Worm (Caenorhabditis elegans): Measurements from ENCODE around the gene ccz-1.

DNA sequence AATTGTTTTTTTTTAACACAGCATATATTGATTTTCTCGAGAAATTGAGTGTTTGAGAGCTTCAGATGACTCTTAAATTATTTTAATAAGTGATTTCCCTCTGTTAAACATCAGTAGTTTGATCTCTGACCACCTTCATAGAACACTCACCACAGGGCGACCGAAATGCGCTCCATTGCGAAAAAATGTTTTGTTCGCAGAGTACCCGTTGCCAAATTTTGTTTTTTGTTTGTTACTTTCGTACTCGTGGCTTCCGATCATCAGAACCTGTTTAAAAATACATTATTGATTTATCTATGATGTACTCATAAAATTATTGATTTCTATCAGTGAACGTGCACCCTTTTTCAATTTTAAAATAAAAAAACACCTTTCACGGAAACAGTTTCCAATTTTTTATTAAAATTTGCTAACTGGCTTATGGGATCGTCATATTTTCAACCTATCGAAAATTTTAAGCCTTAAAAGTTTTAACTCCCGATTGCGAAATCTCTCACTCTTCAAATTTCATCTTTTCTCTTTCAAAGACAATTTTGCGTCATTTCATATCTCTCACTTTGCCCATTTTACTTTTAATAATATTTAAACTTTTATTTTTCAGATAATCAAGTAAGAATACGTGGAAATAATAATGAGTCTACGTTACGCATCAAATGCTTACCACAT lies 17.9 kb upstream of the ccz-1 start, which contains the start of gene letm-1:
- no peak for TF ChIP-seq ama-1 (optimal IDR thresholded peaks at IDR 0.05)
- TF ChIP-seq sea-1 (GFP tag; conservative IDR thresholded peaks at IDR 0.05): no peak
- no peak for TF ChIP-seq flt-1 (GFP tag; IDR thresholded peaks at IDR 0.05)
- no peak for TF ChIP-seq tbx-11 (GFP tag; IDR thresholded peaks at IDR 0.05)
- TF ChIP-seq aly-1 (tag; optimal IDR thresholded peaks at IDR 0.05): no peak
- TF ChIP-seq hmg-4 (GFP tag; optimal IDR thresholded peaks at IDR 0.05): no peak
- TF ChIP-seq ets-7 (tag; optimal IDR thresholded peaks at IDR 0.05): no peak
- no peak for TF ChIP-seq scrt-1 (GFP tag; IDR thresholded peaks at IDR 0.05)
- no peak for TF ChIP-seq ceh-36 (tag; optimal IDR thresholded peaks at IDR 0.05)
- TF ChIP-seq hmbx-1 (tag; optimal IDR thresholded peaks at IDR 0.05): no peak
- no peak for TF ChIP-seq pes-1 (GFP tag; IDR thresholded peaks at IDR 0.05)
- TF ChIP-seq ceh-13 (GFP tag; optimal IDR thresholded peaks at IDR 0.05): no peak
- no peak for TF ChIP-seq tbx-37 (GFP tag; conservative IDR thresholded peaks at IDR 0.05)
- TF ChIP-seq hnd-1 (tag; optimal IDR thresholded peaks at IDR 0.05): no peak

All from whole organism, early embryonic.